Fruit fly (Drosophila melanogaster): ENCODE data around the gene poe.

The poe gene

DNA sequence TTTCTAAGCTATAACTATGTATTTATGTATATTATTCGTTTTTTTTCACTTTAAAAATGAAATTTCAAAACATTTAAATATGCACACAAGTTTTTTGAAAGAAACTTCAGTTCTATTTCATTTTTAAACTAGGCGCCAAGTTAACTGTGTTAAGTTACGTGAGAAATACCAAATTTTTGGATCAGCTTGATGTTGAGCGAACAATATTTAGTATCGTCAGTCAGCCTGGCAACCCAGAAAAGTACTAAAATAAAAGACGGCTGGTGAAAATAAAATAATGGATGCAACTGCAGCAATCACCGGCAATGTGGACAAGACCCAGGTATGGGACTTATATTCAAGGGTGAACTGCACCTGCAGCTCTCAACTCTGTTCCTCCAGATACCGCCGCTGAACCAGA lies 30.6 kb downstream of the poe start, which contains the start of gene CCDC53 (continued):
- TF ChIP-seq tna (GFP tag; IDR thresholded peaks at IDR 0.05; ENCODE audit: partially characterized antibody) (no peak), CG14710 (tag; optimal IDR thresholded peaks at IDR 0.05) (peak; percentile 12), CG9797 (GFP tag; optimal IDR thresholded peaks at IDR 0.05) (peak; percentile 61), E2f2 (GFP tag; IDR thresholded peaks at IDR 0.05) (peak; percentile 93), ara (GFP tag; IDR thresholded peaks at IDR 0.05) (no peak), hbn (GFP tag; IDR thresholded peaks at IDR 0.05; ENCODE audit: partially characterized antibody) (peak; percentile 33; the same call in 1 of the 2 replicates), CG17802 (tag; optimal IDR thresholded peaks at IDR 0.05) (no peak)

DNA sequence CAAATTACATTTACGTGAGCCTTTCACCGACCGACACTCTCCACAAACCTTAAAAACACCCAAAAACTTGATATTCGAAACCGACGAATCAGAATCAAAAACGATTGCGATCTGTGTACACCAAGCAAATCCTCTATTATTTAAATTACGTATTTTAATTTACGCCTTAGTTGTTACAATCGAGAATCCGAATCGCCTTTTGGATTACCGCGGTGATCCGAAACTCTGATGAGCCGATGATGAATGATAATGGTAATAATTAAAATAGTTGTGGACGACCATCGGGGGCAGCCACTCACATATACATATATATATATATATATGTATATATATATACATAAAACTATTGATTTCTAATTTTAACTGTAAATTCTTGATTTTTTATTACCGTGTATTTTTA lies 31.7 kb downstream of the poe start, which contains the start of gene CG7367:
Gene CG7367 (minus strand): TSS at position 101 of the 400 bp plus-strand sequence.
- TF ChIP-seq NC2β (GFP tag; optimal IDR thresholded peaks at IDR 0.05) = no peak
- no peak for TF ChIP-seq CG3065 (GFP tag; optimal IDR thresholded peaks at IDR 0.05)
- no peak for TF ChIP-seq gce (GFP tag; IDR thresholded peaks at IDR 0.05)
- TF ChIP-seq CG16863 (GFP tag; optimal IDR thresholded peaks at IDR 0.05) = no peak
- no peak for TF ChIP-seq Nf-YB (GFP tag; optimal IDR thresholded peaks at IDR 0.05)
- TF ChIP-seq CG4328 (GFP tag; optimal IDR thresholded peaks at IDR 0.05) = no peak

DNA sequence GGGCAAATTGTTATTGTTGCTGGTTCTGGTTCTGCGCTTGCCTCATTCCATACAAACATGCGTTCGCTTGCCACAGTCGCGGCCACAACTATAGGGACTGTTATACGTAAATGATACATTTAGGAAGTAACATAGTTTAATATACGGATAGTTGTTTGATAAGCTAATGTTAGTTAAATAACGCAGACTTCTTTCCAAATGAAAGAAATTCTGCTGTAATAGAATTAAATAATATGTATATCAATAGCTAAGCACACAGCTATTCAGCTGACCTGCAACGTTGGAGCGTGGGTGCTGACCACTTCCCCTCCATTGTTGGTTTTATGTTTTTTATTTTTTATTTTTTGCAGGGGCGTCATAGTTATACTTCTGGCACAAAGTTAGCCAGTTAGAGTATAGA lies 36.7 kb downstream of the poe start:
- peak; percentile 59 for TF ChIP-seq nmo (GFP tag; optimal IDR thresholded peaks at IDR 0.05)
- TF ChIP-seq CG30431 (GFP tag; optimal IDR thresholded peaks at IDR 0.05) = peak; percentile 4
- TF ChIP-seq CG7372 (GFP tag; IDR thresholded peaks at IDR 0.05) = peak; percentile 68
- peak; percentile 52 for TF ChIP-seq CG10979 (tag; optimal IDR thresholded peaks at IDR 0.05)
- peak; percentile 16 for TF ChIP-seq shn (GFP tag; optimal IDR thresholded peaks at IDR 0.05)
- TF ChIP-seq CG34422 (GFP tag; IDR thresholded peaks at IDR 0.05) = peak; percentile 70; the same call in 2 of the 3 replicates
- no peak for TF ChIP-seq CG8290 (GFP tag; optimal IDR thresholded peaks at IDR 0.05)
- peak in 1 of 2 experiments; percentile 64 for TF ChIP-seq CG8290 (tag; optimal IDR thresholded peaks at IDR 0.05)
- TF ChIP-seq maf-S (GFP tag; optimal IDR thresholded peaks at IDR 0.05) = peak; percentile 5
- peak; percentile 6 for TF ChIP-seq sqz (GFP tag; optimal IDR thresholded peaks at IDR 0.05)
- peak; percentile 49 for TF ChIP-seq org-1 (GFP tag; optimal IDR thresholded peaks at IDR 0.05)
- peak; percentile 73 for TF ChIP-seq HLH3B (GFP tag; IDR thresholded peaks at IDR 0.05)
- no peak for TF ChIP-seq slp2 (GFP tag; optimal IDR thresholded peaks at IDR 0.05)
- TF ChIP-seq Nf-YC (tag; optimal IDR thresholded peaks at IDR 0.05) = peak; percentile 32
- peak; percentile 4 for TF ChIP-seq CG18764 (GFP tag; optimal IDR thresholded peaks at IDR 0.05)
- TF ChIP-seq CG6765 (GFP tag; optimal IDR thresholded peaks at IDR 0.05) = peak; percentile 31
- peak; percentile 8 for TF ChIP-seq tx (GFP tag; optimal IDR thresholded peaks at IDR 0.05)
- peak; percentile 49 for TF ChIP-seq CG9215 (GFP tag; IDR thresholded peaks at IDR 0.05)
- 0 out of 3 replicates have a peak, but pooled peaks have one; percentile 43 for TF ChIP-seq CG3726 (GFP tag; IDR thresholded peaks at IDR 0.05)
- peak; percentile 65 for TF ChIP-seq CoRest (tag; optimal IDR thresholded peaks at IDR 0.05)
- peak; percentile 36 for TF ChIP-seq CG10147 (GFP tag; optimal IDR thresholded peaks at IDR 0.05)
- no peak for TF ChIP-seq pzg (GFP tag; optimal IDR thresholded peaks at IDR 0.05)
- TF ChIP-seq CG10654 (GFP tag; optimal IDR thresholded peaks at IDR 0.05) = peak; percentile 7
- TF ChIP-seq CHES-1-like (GFP tag; optimal IDR thresholded peaks at IDR 0.05) = no peak
- TF ChIP-seq CG2889 (GFP tag; IDR thresholded peaks at IDR 0.05) = 0 out of 3 replicates have a peak, but pooled peaks have one; percentile 35
- TF ChIP-seq Mrtf (GFP tag; IDR thresholded peaks at IDR 0.05) = no peak
- 0 out of 2 replicates have a peak, but pooled peaks have one; percentile 12 for TF ChIP-seq CG4360 (GFP tag; IDR thresholded peaks at IDR 0.05)
- TF ChIP-seq Oaz (GFP tag; IDR thresholded peaks at IDR 0.05) = 0 out of 2 replicates have a peak, but pooled peaks have one; percentile 29
- TF ChIP-seq gce (GFP tag; IDR thresholded peaks at IDR 0.05) = 0 out of 3 replicates have a peak, but pooled peaks have one; percentile 36
- peak; percentile 9 for TF ChIP-seq nerfin-1 (tag; optimal IDR thresholded peaks at IDR 0.05)
- TF ChIP-seq dmrt99B (tag; optimal IDR thresholded peaks at IDR 0.05) = peak; percentile 72
- TF ChIP-seq mirr (GFP tag; optimal IDR thresholded peaks at IDR 0.05) = no peak
- peak; percentile 92 for TF ChIP-seq sens (GFP tag)
- TF ChIP-seq gcm (GFP tag; optimal IDR thresholded peaks at IDR 0.05) = peak; percentile 61
- peak; percentile 52; the same call in 1 of the 2 replicates for TF ChIP-seq CG32772 (GFP tag; IDR thresholded peaks at IDR 0.05)
- TF ChIP-seq ci (GFP tag; IDR thresholded peaks at IDR 0.05) = peak; percentile 77
- TF ChIP-seq CG4328 (GFP tag; optimal IDR thresholded peaks at IDR 0.05) = no peak
